Worm (Caenorhabditis elegans) whole organism, L1 larva: ENCODE results near the gene calu-1.

Experiments used
- aha-1 ChIP-seq: fragments of 150-350 bp; optimal IDR thresholded peaks from 2 replicates; lab custom pipeline; 2014; ENCODE audit warnings: missing biosample characterization, missing genetic modification characterization
- aly-2 ChIP-seq: fragments of 150-350 bp; optimal IDR thresholded peaks from 2 replicates; lab custom pipeline; 2014; ENCODE audit warnings: missing biosample characterization, missing genetic modification characterization
- ama-1 ChIP-seq: fragments of 150-350 bp; optimal IDR thresholded peaks from 2 replicates; lab custom pipeline; 2014
- blmp-1 ChIP-seq: fragments of 150-350 bp; optimal IDR thresholded peaks from 2 replicates; lab custom pipeline; 2014; ENCODE audit warnings: missing biosample characterization, missing genetic modification characterization
- ceh-8 ChIP-seq: fragments of 200-800 bp; sonication (Bioruptor generic); optimal IDR thresholded peaks from 2 replicates; lab custom pipeline; 2018; ENCODE audit warnings: mild to moderate bottlenecking, missing genetic modification characterization, moderate library complexity, missing compliant biosample characterization
- efl-1 ChIP-seq, 4 experiments: fragments of 150-350 bp; optimal IDR thresholded peaks in 3 of 4; peaks in 1 of 4; 1 replicate in 1 of 4; 2 replicates in 3 of 4; lab custom pipeline; 2014; ENCODE audit warnings: missing biosample characterization in 2 of 4, missing genetic modification characterization in 2 of 4, missing genetic modification reagents in 2 of 4
- mdl-1 ChIP-seq, 2 experiments: fragments of 150-350 bp; optimal IDR thresholded peaks; 2 replicates each; lab custom pipeline; 2014 to 2017; ENCODE audit warnings: missing biosample characterization in 2 of 2, missing genetic modification characterization in 2 of 2, inconsistent platforms in 1 of 2
- nhr-12 ChIP-seq: sonication (generic microtip); optimal IDR thresholded peaks from 2 replicates; lab custom pipeline; 2017; ENCODE audit warnings: missing biosample characterization, missing genetic modification characterization
- nhr-237 ChIP-seq: fragments of 150-350 bp; optimal IDR thresholded peaks from 2 replicates; lab custom pipeline; 2014; ENCODE audit warnings: missing biosample characterization, missing genetic modification characterization
- pqm-1 ChIP-seq: sonication (generic microtip); optimal IDR thresholded peaks from 3 replicates; lab custom pipeline; 2017; ENCODE audit warnings: missing biosample characterization, missing genetic modification characterization
- snu-23 ChIP-seq: sonication (generic microtip); optimal IDR thresholded peaks from 2 replicates; lab custom pipeline; 2016; ENCODE audit warnings: missing genetic modification characterization, missing compliant biosample characterization
- unc-130 ChIP-seq: fragments of 150-350 bp; optimal IDR thresholded peaks from 2 replicates; lab custom pipeline; 2017; ENCODE audit warnings: missing biosample characterization, missing genetic modification characterization, inconsistent platforms

DNA sequence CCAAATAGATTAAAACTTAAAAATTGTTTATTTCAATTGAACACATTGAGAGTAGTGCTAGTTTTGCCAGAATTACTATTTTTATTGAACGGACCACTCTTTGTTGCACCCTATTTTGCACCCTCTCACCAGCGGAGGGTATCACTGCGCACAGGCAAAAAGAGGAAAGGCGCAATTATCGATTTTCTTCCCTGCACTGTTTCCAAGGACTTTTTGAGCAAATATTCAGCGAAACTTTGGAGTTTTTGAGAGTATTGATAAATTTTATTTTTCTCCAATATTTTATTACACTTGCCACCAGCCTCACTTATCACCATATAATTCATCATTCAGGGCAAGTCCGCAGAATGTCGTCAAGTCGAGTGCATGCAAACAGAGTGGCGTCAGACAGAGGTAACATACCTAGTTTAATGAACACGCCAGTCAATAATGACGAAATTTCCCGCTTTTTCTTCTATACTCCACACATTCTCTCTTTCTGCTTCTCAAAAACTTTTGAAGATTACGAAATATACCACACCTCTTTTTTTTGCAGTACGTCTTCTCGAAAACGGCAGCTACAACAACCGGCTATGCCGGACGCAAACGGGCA is 47.4 kb upstream of the calu-1 start:
- TF ChIP-seq blmp-1 (tag; lab: Kevin White, UChicago) (peak; percentile 30), nhr-237 (tag; lab: Kevin White, UChicago) (no peak), nhr-12 (tag; lab: Kevin White, UChicago) (no peak), aly-2 (tag; lab: Kevin White, UChicago) (no peak), unc-130 (tag; lab: Kevin White, UChicago) (peak; percentile 21), ama-1 (lab: Kevin White, UChicago) (no peak), snu-23 (GFP tag; lab: Kevin White, UChicago) (peak; percentile 47), efl-1 (optimal IDR thresholded peaks at IDR 0.05; lab: Kevin White, UChicago) (peak in 1 of 2 experiments; percentile 44), efl-1 (GFP tag; optimal IDR thresholded peaks at IDR 0.05 in 1 of 2; lab: Kevin White, UChicago) (peak in 1 of 2 experiments; percentile 0), aha-1 (tag; lab: Kevin White, UChicago) (no peak), mdl-1 (tag; optimal IDR thresholded peaks at IDR 0.05; lab: Kevin White, UChicago) (no peak), ceh-8 (GFP tag; lab: Kevin White, UChicago) (no peak), pqm-1 (tag; lab: Kevin White, UChicago) (no peak)
